Worm (Caenorhabditis elegans): Measurements from ENCODE around the gene sor-1.

Gene sor-1

DNA sequence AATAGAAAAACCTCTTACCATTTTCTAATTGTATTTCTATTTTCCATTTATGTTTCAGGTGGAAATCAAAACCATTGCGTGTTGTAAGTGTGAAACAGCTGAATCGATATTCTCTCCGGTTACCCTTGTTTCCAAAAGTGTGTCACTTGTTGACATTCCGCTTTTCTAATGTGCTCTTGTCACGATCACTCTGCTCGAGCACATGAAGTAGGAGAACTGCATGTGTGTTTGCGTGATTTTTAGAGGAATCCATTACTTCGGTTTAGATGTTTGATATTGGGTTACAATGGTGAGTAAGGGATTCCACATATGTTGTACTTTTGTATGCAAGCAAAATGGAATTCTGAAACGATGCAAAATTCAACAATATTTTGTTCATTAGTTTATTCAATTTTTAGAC, 32.5 kb downstream of the sor-1 start:
- no peak for TF ChIP-seq zip-8 (tag; optimal IDR thresholded peaks at IDR 0.05)
- no peak for TF ChIP-seq tbx-8 (GFP tag; optimal IDR thresholded peaks at IDR 0.05)
- TF ChIP-seq lin-13 (tag; optimal IDR thresholded peaks at IDR 0.05), result no peak
- TF ChIP-seq hlh-1 (tag; optimal IDR thresholded peaks at IDR 0.05), result no peak
- TF ChIP-seq nhr-12 (tag; optimal IDR thresholded peaks at IDR 0.05), result no peak
- no peak for TF ChIP-seq lin-32 (GFP tag; optimal IDR thresholded peaks at IDR 0.05)
- no peak for TF ChIP-seq ceh-43 (GFP tag; optimal IDR thresholded peaks at IDR 0.05)
- no peak for TF ChIP-seq snpc-4 (tag; optimal IDR thresholded peaks at IDR 0.05)
- TF ChIP-seq M03D4.4 (tag; optimal IDR thresholded peaks at IDR 0.05), result no peak
- no peak for TF ChIP-seq unc-39 (tag; optimal IDR thresholded peaks at IDR 0.05)
- no peak for TF ChIP-seq nhr-28 (tag; optimal IDR thresholded peaks at IDR 0.05)
- TF ChIP-seq ceh-83 (GFP tag; optimal IDR thresholded peaks at IDR 0.05), result no peak

DNA sequence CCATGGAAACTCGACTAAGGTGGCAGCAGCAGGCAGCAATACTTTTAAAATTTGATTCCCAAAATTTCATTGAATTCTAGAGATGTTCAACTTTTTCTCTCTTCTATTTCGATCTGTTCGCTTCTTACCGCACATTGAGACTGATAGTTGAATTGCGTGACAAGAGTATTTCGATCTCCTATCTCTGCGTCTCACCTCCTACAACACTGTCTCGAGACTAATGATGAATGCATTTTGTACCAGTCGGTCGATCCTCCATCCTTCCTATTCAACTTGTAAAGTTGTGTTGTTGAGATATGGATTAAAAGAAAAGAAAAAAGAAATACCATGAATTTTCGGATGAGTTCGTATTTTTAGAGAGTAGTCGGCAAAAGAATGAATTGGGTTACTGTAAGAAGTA, 33.2 kb downstream of the sor-1 start:
- TF ChIP-seq unc-120 (tag; optimal IDR thresholded peaks at IDR 0.05; ENCODE audit: poor library complexity, severe bottlenecking) (no peak), mep-1 (tag; optimal IDR thresholded peaks at IDR 0.05) (no peak), pha-4 (tag; optimal IDR thresholded peaks at IDR 0.05) (no peak), sem-2 (GFP tag; optimal IDR thresholded peaks at IDR 0.05) (no peak), nhr-28 (tag; optimal IDR thresholded peaks at IDR 0.05) (no peak), nhr-76 (tag; optimal IDR thresholded peaks at IDR 0.05) (no peak), ztf-11 (tag; optimal IDR thresholded peaks at IDR 0.05) (no peak), zip-8 (tag; optimal IDR thresholded peaks at IDR 0.05) (no peak), ceh-43 (GFP tag; optimal IDR thresholded peaks at IDR 0.05) (no peak), ceh-39 (tag; optimal IDR thresholded peaks at IDR 0.05) (no peak), flh-1 (GFP tag; optimal IDR thresholded peaks at IDR 0.05) (no peak), ces-1 (GFP tag; optimal IDR thresholded peaks at IDR 0.05) (no peak), snpc-4 (tag; optimal IDR thresholded peaks at IDR 0.05) (no peak), ham-2 (GFP tag; optimal IDR thresholded peaks at IDR 0.05) (no peak), elt-3 (tag; optimal IDR thresholded peaks at IDR 0.05) (no peak), lsy-2 (tag; optimal IDR thresholded peaks at IDR 0.05) (no peak), mls-2 (tag; optimal IDR thresholded peaks at IDR 0.05) (no peak), drap-1 (GFP tag; optimal IDR thresholded peaks at IDR 0.05) (no peak), nhr-237 (tag; optimal IDR thresholded peaks at IDR 0.05) (no peak)

DNA sequence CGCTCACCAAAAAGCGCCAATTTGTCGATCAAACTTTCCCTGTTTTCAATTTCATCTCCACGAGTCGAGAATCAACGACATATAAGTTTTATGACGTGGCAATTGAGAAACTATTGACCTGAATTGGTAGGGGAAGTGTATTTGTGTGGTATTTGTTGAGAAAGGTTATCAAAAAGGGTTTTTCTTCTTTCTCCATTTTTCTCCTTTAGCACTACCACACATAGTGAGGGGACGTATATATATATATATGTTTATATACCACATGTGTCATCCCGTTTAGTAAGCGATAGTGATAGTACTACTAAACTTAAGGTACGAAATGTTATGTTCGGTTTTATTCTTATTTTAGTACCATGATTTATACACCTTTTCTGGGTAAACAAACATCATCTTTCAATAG, 39.6 kb downstream of the sor-1 start:
- TF ChIP-seq tbx-8 (GFP tag; optimal IDR thresholded peaks at IDR 0.05) (no peak), zip-8 (tag; optimal IDR thresholded peaks at IDR 0.05) (no peak), lin-13 (tag; optimal IDR thresholded peaks at IDR 0.05) (no peak), sem-2 (GFP tag; optimal IDR thresholded peaks at IDR 0.05) (no peak), nhr-237 (tag; optimal IDR thresholded peaks at IDR 0.05) (no peak), unc-120 (tag; optimal IDR thresholded peaks at IDR 0.05; ENCODE audit: poor library complexity, severe bottlenecking) (no peak), cnd-1 (tag; optimal IDR thresholded peaks at IDR 0.05) (no peak), mep-1 (tag; optimal IDR thresholded peaks at IDR 0.05) (no peak), elt-1 (tag; optimal IDR thresholded peaks at IDR 0.05; ENCODE audit: borderline replicate concordance, insufficient read depth) (no peak), unc-39 (tag; optimal IDR thresholded peaks at IDR 0.05) (no peak), ham-2 (GFP tag; optimal IDR thresholded peaks at IDR 0.05) (no peak), nhr-12 (tag; optimal IDR thresholded peaks at IDR 0.05) (no peak), blmp-1 (tag; optimal IDR thresholded peaks at IDR 0.05) (no peak), flh-1 (GFP tag; optimal IDR thresholded peaks at IDR 0.05) (no peak), ceh-39 (tag; optimal IDR thresholded peaks at IDR 0.05) (no peak)

DNA sequence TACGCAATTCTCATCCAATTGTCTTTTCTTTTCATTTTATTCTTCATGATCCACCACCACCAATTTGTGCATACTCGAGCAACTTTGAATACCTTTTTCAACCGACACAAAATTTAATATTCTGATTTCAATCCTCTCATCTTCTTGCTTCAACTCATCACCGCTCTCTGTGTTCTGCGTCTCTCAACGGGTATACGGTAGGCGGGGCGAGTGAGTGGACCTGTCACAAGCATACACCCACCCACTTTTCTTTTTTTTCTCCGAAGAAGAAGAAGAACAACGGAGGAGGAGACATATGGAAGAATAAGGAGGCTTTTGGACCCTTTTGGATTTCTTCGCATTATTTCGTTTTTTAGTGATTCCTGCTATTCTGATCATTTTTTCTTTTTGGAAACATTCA, 43.4 kb downstream of the sor-1 start:
- TF ChIP-seq unc-62 (GFP tag; optimal IDR thresholded peaks at IDR 0.05) (peak; percentile 42), lsy-2 (tag; optimal IDR thresholded peaks at IDR 0.05) (peak; percentile 92), nhr-28 (tag; optimal IDR thresholded peaks at IDR 0.05) (no peak)

DNA sequence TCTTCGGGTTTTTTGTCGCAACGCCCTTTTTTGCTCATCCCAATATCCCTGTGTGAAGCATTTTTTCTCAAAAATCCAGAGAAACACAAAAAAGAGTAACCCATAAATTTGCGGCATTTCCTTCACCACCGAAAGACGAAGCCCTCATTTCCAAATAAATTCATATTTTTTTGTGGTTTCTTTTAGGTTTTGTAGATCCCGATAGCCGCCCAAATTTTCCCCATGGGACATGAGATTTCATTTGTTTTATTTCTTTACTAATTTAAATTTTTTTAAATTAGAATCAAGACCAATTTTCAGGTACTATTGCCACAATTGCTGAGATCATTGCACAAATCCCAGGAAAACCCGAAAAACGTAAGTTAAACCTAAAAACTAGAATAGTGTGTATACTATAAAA, 48.8 kb downstream of the sor-1 start, which contains the start of gene mig-39:
Gene mig-39, plus strand, starts transcription at position 301 of the 400 bp plus-strand sequence.
- no peak for TF ChIP-seq lin-13 (tag; optimal IDR thresholded peaks at IDR 0.05)
- TF ChIP-seq nhr-2 (tag; optimal IDR thresholded peaks at IDR 0.05), result no peak
- TF ChIP-seq ceh-39 (tag; optimal IDR thresholded peaks at IDR 0.05), result no peak
- no peak for TF ChIP-seq lin-32 (GFP tag; optimal IDR thresholded peaks at IDR 0.05)
- no peak for TF ChIP-seq ztf-11 (tag; optimal IDR thresholded peaks at IDR 0.05)
- TF ChIP-seq snpc-4 (tag; optimal IDR thresholded peaks at IDR 0.05), result no peak
- no peak for TF ChIP-seq elt-3 (tag; optimal IDR thresholded peaks at IDR 0.05)
- no peak for TF ChIP-seq nhr-28 (tag; optimal IDR thresholded peaks at IDR 0.05)
- TF ChIP-seq sem-2 (GFP tag; optimal IDR thresholded peaks at IDR 0.05), result no peak
- no peak for TF ChIP-seq flh-1 (GFP tag; optimal IDR thresholded peaks at IDR 0.05)
- no peak for TF ChIP-seq M03D4.4 (tag; optimal IDR thresholded peaks at IDR 0.05)
- TF ChIP-seq sptf-1 (tag; optimal IDR thresholded peaks at IDR 0.05), result no peak
- no peak for TF ChIP-seq hlh-1 (tag; optimal IDR thresholded peaks at IDR 0.05)
- TF ChIP-seq bed-3 (GFP tag; optimal IDR thresholded peaks at IDR 0.05), result no peak
- TF ChIP-seq unc-120 (tag; optimal IDR thresholded peaks at IDR 0.05; ENCODE audit: poor library complexity, severe bottlenecking), result no peak
- TF ChIP-seq nhr-76 (tag; optimal IDR thresholded peaks at IDR 0.05), result no peak
- TF ChIP-seq tbx-8 (GFP tag; optimal IDR thresholded peaks at IDR 0.05), result no peak
